Fruit fly (Drosophila melanogaster) S2 (cell line): ENCODE results near the gene CG33702.

Source experiments
- CG8478 ChIP-seq: fragments of >200 bp; optimal IDR thresholded peaks from 2 replicates; lab custom pipeline; 2018
- CTCF ChIP-seq, 2 experiments: fragments of >200 bp; optimal IDR thresholded peaks; 2 replicates each; lab custom pipeline; 2018

DNA sequence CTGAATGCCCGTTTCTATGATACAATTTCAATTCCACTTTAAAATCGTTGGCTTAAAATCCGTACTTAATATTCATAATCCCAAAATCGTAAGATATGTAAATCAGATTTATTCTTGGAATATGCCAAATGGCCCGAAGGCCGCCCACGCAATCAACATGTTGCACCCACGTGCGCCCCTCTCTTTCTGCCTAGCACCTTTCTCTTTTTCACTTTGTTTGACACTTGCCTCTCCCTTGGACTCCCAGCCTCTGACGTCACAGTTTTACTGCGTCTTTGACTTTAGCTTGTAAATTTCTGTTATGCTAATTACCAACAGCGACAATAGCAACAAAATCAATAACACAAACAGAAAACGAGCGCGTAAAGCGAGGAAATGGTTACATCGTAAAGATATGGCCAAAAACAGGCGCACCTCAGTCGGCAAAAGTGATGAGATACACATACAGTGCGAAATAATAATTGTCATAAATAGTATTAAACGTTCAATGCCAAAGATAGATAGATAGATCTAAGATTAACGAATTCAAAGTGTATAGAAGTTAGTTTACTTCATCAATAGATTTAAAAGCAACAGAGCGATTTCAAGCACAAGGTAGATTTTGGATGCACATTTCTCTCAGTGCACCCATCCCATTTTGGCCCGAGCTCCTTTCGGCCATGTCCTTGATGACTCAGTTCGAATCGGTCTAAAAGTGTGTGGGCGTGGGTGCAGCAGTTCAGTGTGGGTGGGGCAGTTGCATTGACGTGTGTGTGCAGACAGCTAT, 9.5 kb downstream of the CG33702 start:
- TF ChIP-seq CG8478 (lab: Kevin White, UChicago) (no peak), CTCF (optimal IDR thresholded peaks at IDR 0.05; lab: Kevin White, UChicago) (no peak)
